Fruit fly (Drosophila melanogaster) whole organism, embryonic: ENCODE data around the gene Trf4-1.
A peak's percentile ranks its signal among the peaks of the same experiment; 100 is the strongest.

Source experiments
- Atf3 ChIP-seq: fragments of 200-800 bp; sonication (Bioruptor generic); optimal IDR thresholded peaks from 3 replicates; lab custom pipeline; 2016; ENCODE audit warnings: missing biosample characterization, missing genetic modification characterization
- Atf6 ChIP-seq: fragments of 200-800 bp; sonication (Bioruptor generic); IDR thresholded peaks from 2 replicates; pipeline ENCODE4 v1.3.6; 2022; ENCODE audit warnings: missing biosample characterization, missing genetic modification characterization
- CG10462 ChIP-seq: fragments of 200-800 bp; sonication (Bioruptor generic); optimal IDR thresholded peaks from 2 replicates; lab custom pipeline; 2016; ENCODE audit warnings: missing biosample characterization, missing genetic modification characterization
- CG11085 ChIP-seq: fragments of 200-800 bp; sonication (Bioruptor generic); IDR thresholded peaks from 2 replicates; pipeline ENCODE4 v1.3.6; 2022; ENCODE audit warnings: missing biosample characterization, missing genetic modification characterization
- CG11398 ChIP-seq: fragments of 200-800 bp; sonication (Bioruptor generic); optimal IDR thresholded peaks from 2 replicates; lab custom pipeline; 2016; ENCODE audit warnings: missing biosample characterization, missing genetic modification characterization
- CG11560 ChIP-seq: fragments of 200-800 bp; sonication (Bioruptor generic); IDR thresholded peaks from 3 replicates; pipeline ENCODE4 v1.3.6; 2022; ENCODE audit warnings: missing biosample characterization, missing genetic modification characterization
- CG13424 ChIP-seq: fragments of 200-800 bp; sonication (Bioruptor generic); optimal IDR thresholded peaks from 2 replicates; lab custom pipeline; 2019; ENCODE audit warnings: missing biosample characterization, mild to moderate bottlenecking, missing genetic modification characterization, moderate library complexity
- CG15269 ChIP-seq: fragments of 200-800 bp; sonication (Bioruptor generic); optimal IDR thresholded peaks from 2 replicates; lab custom pipeline; 2018; ENCODE audit warnings: missing biosample characterization, mild to moderate bottlenecking, missing genetic modification characterization, moderate library complexity
- CG15514 ChIP-seq: fragments of 200-800 bp; sonication (Bioruptor generic); optimal IDR thresholded peaks from 3 replicates; lab custom pipeline; 2017; ENCODE audit warnings: missing biosample characterization, missing genetic modification characterization, mild to moderate bottlenecking, moderate library complexity, missing genetic modification reagents
- CG15696 ChIP-seq: fragments of 200-800 bp; sonication (Bioruptor generic); optimal IDR thresholded peaks from 2 replicates; lab custom pipeline; 2019; ENCODE audit warnings: missing biosample characterization, mild to moderate bottlenecking, missing genetic modification characterization, moderate library complexity
- CG2116 ChIP-seq: fragments of 200-800 bp; sonication (Bioruptor generic); optimal IDR thresholded peaks from 3 replicates; lab custom pipeline; 2018; ENCODE audit warnings: missing biosample characterization, mild to moderate bottlenecking, missing genetic modification characterization
- CG3163 ChIP-seq: fragments of 200-800 bp; sonication (Bioruptor generic); optimal IDR thresholded peaks from 3 replicates; lab custom pipeline; 2016; ENCODE audit warnings: missing biosample characterization, missing genetic modification characterization
- CG32767 ChIP-seq: fragments of 200-800 bp; sonication (Bioruptor generic); IDR thresholded peaks from 2 replicates; pipeline ENCODE4 v1.3.6; 2022; ENCODE audit warnings: missing biosample characterization, missing genetic modification characterization
- CG4617 ChIP-seq: fragments of 200-800 bp; sonication (Bioruptor generic); optimal IDR thresholded peaks from 3 replicates; lab custom pipeline; 2016; ENCODE audit warnings: missing biosample characterization, missing genetic modification characterization, borderline replicate concordance
- CG5180 ChIP-seq: fragments of 200-800 bp; sonication (Bioruptor generic); optimal IDR thresholded peaks from 3 replicates; lab custom pipeline; 2017; ENCODE audit warnings: missing biosample characterization, missing genetic modification characterization, mild to moderate bottlenecking, moderate library complexity, missing genetic modification reagents
- CG6272 ChIP-seq: fragments of 200-800 bp; sonication (Bioruptor generic); IDR thresholded peaks from 2 replicates; pipeline ENCODE4 v1.3.6; 2022; ENCODE audit warnings: missing biosample characterization, missing genetic modification characterization
- CG6791 ChIP-seq: fragments of 200-800 bp; sonication (Bioruptor generic); IDR thresholded peaks from 3 replicates; pipeline ENCODE4 v1.3.6; 2022; ENCODE audit warnings: missing biosample characterization, missing genetic modification characterization; ENCODE audit not compliant: partially characterized antibody
- CG8290 ChIP-seq, 3 experiments: fragments of 200-800 bp; sonication (Bioruptor generic); optimal IDR thresholded peaks; 2 replicates each; lab custom pipeline; 2016 to 2019; ENCODE audit warnings: missing biosample characterization in 3 of 3, missing genetic modification characterization in 3 of 3, mild to moderate bottlenecking in 2 of 3, moderate library complexity in 1 of 3
- CG8478 ChIP-seq: fragments of >200 bp; optimal IDR thresholded peaks from 2 replicates; lab custom pipeline; 2018
- CG9876 ChIP-seq: fragments of 200-800 bp; sonication (Bioruptor generic); optimal IDR thresholded peaks from 2 replicates; lab custom pipeline; 2016; ENCODE audit warnings: missing biosample characterization, missing genetic modification characterization
- Dip3 ChIP-seq: fragments of 200-800 bp; sonication (Bioruptor generic); optimal IDR thresholded peaks from 3 replicates; lab custom pipeline; 2016; ENCODE audit warnings: missing biosample characterization, missing genetic modification characterization
- Eip74EF ChIP-seq, 2 experiments: fragments of 200-800 bp in 1 of 2; fragments of >200 bp in 1 of 2; sonication (Bioruptor generic) in 1 of 2; optimal IDR thresholded peaks; 2 replicates each; lab custom pipeline; 2017 to 2019; ENCODE audit warnings: missing biosample characterization in 2 of 2, missing genetic modification characterization in 2 of 2, mild to moderate bottlenecking in 1 of 2, moderate library complexity in 1 of 2
- Fer2 ChIP-seq: fragments of 200-800 bp; sonication (Bioruptor generic); optimal IDR thresholded peaks from 2 replicates; lab custom pipeline; 2018; ENCODE audit warnings: missing biosample characterization, mild to moderate bottlenecking, missing genetic modification characterization, moderate library complexity
- H2.0 ChIP-seq: fragments of 200-800 bp; sonication (Bioruptor generic); IDR thresholded peaks from 2 replicates; pipeline ENCODE4 v1.3.6; 2022; ENCODE audit warnings: missing biosample characterization, missing genetic modification characterization
- HmgD ChIP-seq: fragments of 200-800 bp; sonication (Bioruptor generic); optimal IDR thresholded peaks from 3 replicates; lab custom pipeline; 2016; ENCODE audit warnings: missing biosample characterization, missing genetic modification characterization
- Hr3 ChIP-seq: fragments of 200-800 bp; sonication (Bioruptor generic); optimal IDR thresholded peaks from 3 replicates; lab custom pipeline; 2016; ENCODE audit warnings: missing biosample characterization, missing genetic modification characterization
- Hr39 ChIP-seq: fragments of >200 bp; optimal IDR thresholded peaks from 2 replicates; lab custom pipeline; 2017
- Med ChIP-seq: fragments of 200-800 bp; sonication (Bioruptor generic); peaks from one replicate; lab custom pipeline; 2016; ENCODE audit warnings: missing biosample characterization, missing genetic modification characterization, mild to moderate bottlenecking, inconsistent platforms, moderate library complexity
- Myb ChIP-seq: fragments of 200-800 bp; sonication (Bioruptor generic); optimal IDR thresholded peaks from 2 replicates; lab custom pipeline; 2016; ENCODE audit warnings: missing biosample characterization, missing genetic modification characterization
- Optix ChIP-seq: fragments of 200-800 bp; sonication (Bioruptor generic); IDR thresholded peaks from 3 replicates; pipeline ENCODE4 v1.3.6; 2022; ENCODE audit warnings: missing biosample characterization, missing genetic modification characterization
- Sin3A ChIP-seq: fragments of >200 bp; optimal IDR thresholded peaks from 2 replicates; lab custom pipeline; 2018
- bbx ChIP-seq: fragments of 200-800 bp; sonication (Bioruptor generic); IDR thresholded peaks from 2 replicates; pipeline ENCODE4 v1.3.6; 2022; ENCODE audit warnings: missing biosample characterization, missing genetic modification characterization; ENCODE audit not compliant: partially characterized antibody
- ci ChIP-seq: fragments of 200-800 bp; sonication (Bioruptor generic); IDR thresholded peaks from 3 replicates; pipeline ENCODE4 v1.3.6; 2022; ENCODE audit warnings: missing biosample characterization, missing genetic modification characterization
- dmrt99B ChIP-seq: fragments of 200-800 bp; sonication (Bioruptor generic); optimal IDR thresholded peaks from 2 replicates; lab custom pipeline; 2018; ENCODE audit warnings: missing biosample characterization, mild to moderate bottlenecking, missing genetic modification characterization, moderate library complexity
- exex ChIP-seq: fragments of 200-800 bp; sonication (Bioruptor generic); optimal IDR thresholded peaks from 4 replicates; lab custom pipeline; 2018; ENCODE audit warnings: missing biosample characterization, mild to moderate bottlenecking, missing genetic modification characterization, moderate library complexity
- grn ChIP-seq: fragments of 200-800 bp; sonication (Bioruptor generic); optimal IDR thresholded peaks from 3 replicates; lab custom pipeline; 2017; ENCODE audit warnings: missing biosample characterization, missing genetic modification characterization
- hth ChIP-seq: fragments of >200 bp; optimal IDR thresholded peaks from 2 replicates; lab custom pipeline; 2017; ENCODE audit warnings: inconsistent platforms
- jing ChIP-seq: fragments of 200-800 bp; sonication (Bioruptor generic); optimal IDR thresholded peaks from 2 replicates; lab custom pipeline; 2018; ENCODE audit warnings: missing biosample characterization, mild to moderate bottlenecking, missing genetic modification characterization
- kay ChIP-seq: fragments of 200-800 bp; sonication (Bioruptor generic); optimal IDR thresholded peaks from 2 replicates; lab custom pipeline; 2016; ENCODE audit warnings: missing biosample characterization, missing genetic modification characterization
- lilli ChIP-seq: fragments of 200-800 bp; sonication (Bioruptor generic); optimal IDR thresholded peaks from 3 replicates; lab custom pipeline; 2016; ENCODE audit warnings: missing biosample characterization, missing genetic modification characterization
- pum ChIP-seq: fragments of 200-800 bp; sonication (Bioruptor generic); optimal IDR thresholded peaks from 2 replicates; lab custom pipeline; 2016; ENCODE audit warnings: missing biosample characterization, missing genetic modification characterization
- rib ChIP-seq: fragments of 200-800 bp; sonication (Bioruptor generic); IDR thresholded peaks from 2 replicates; pipeline ENCODE4 v1.3.6; 2022; ENCODE audit warnings: missing biosample characterization, missing genetic modification characterization
- ro ChIP-seq: fragments of 200-800 bp; sonication (Bioruptor generic); IDR thresholded peaks from 2 replicates; pipeline ENCODE4 v1.3.6; 2022; ENCODE audit warnings: missing biosample characterization, missing genetic modification characterization
- slbo ChIP-seq: fragments of 200-800 bp; sonication (Bioruptor generic); IDR thresholded peaks from 2 replicates; pipeline ENCODE4 v1.3.6; 2022; ENCODE audit warnings: missing biosample characterization, missing genetic modification characterization
- sna ChIP-seq: fragments of 200-800 bp; sonication (Bioruptor generic); IDR thresholded peaks from 2 replicates; pipeline ENCODE4 v1.3.6; 2022; ENCODE audit warnings: missing biosample characterization, missing genetic modification characterization; ENCODE audit not compliant: partially characterized antibody
- sob ChIP-seq: fragments of 200-800 bp; sonication (Bioruptor generic); IDR thresholded peaks from 2 replicates; pipeline ENCODE4 v1.3.6; 2022; ENCODE audit warnings: missing biosample characterization, missing genetic modification characterization
- stwl ChIP-seq: fragments of 200-800 bp; sonication (Bioruptor generic); optimal IDR thresholded peaks from 3 replicates; lab custom pipeline; 2018; ENCODE audit warnings: missing biosample characterization, mild to moderate bottlenecking, missing genetic modification characterization, moderate library complexity
- trh ChIP-seq: fragments of 200-800 bp; sonication (Bioruptor generic); optimal IDR thresholded peaks from 2 replicates; lab custom pipeline; 2016; ENCODE audit warnings: missing biosample characterization, missing genetic modification characterization
- usp ChIP-seq: fragments of >200 bp; optimal IDR thresholded peaks from 2 replicates; lab custom pipeline; 2017; ENCODE audit warnings: missing biosample characterization, missing genetic modification characterization
- zfh1 ChIP-seq: fragments of 200-800 bp; sonication (Bioruptor generic); IDR thresholded peaks from 3 replicates; pipeline ENCODE4 v1.3.6; 2022; ENCODE audit warnings: missing biosample characterization, missing genetic modification characterization

Gene Trf4-1

dm6 chrX:8560087-8560999, at the start of gene Trf4-1, which contains the start of gene CG12112 (continued):
- no peak for TF ChIP-seq CG5180 (GFP tag; lab: Kevin White, UChicago)
- TF ChIP-seq CG8478: peak; percentile 73
- peak; percentile 63 for TF ChIP-seq sna (GFP tag; lab: Robert Waterston, UW)
- no peak for TF ChIP-seq CG32767 (GFP tag; lab: Robert Waterston, UW)
- TF ChIP-seq Hr39 (lab: Kevin White, UChicago): no peak
- TF ChIP-seq CG15696: peak; percentile 7
- peak; percentile 15 for TF ChIP-seq exex (tag; lab: Kevin White, UChicago)
- peak; percentile 34 for TF ChIP-seq CG13424 (tag; lab: Kevin White, UChicago)
- no peak for TF ChIP-seq usp (GFP tag; lab: Kevin White, UChicago)
- no peak for TF ChIP-seq pum (GFP tag; lab: Kevin White, UChicago)
- TF ChIP-seq Fer2 (tag; lab: Kevin White, UChicago): no peak
- no peak for TF ChIP-seq jing (GFP tag; lab: Kevin White, UChicago)
- peak; percentile 61 for TF ChIP-seq kay
- no peak for TF ChIP-seq sob
- TF ChIP-seq Atf3 (GFP tag; lab: Kevin White, UChicago): no peak
- TF ChIP-seq rib (GFP tag; lab: Robert Waterston, UW): 0 out of 2 replicates have a peak, but pooled peaks have one; percentile 30
- peak; percentile 8 for TF ChIP-seq grn (GFP tag; lab: Kevin White, UChicago)
- TF ChIP-seq H2.0: no peak
- no peak for TF ChIP-seq Hr3
- TF ChIP-seq bbx (GFP tag; lab: Robert Waterston, UW): peak; percentile 71
- TF ChIP-seq HmgD (GFP tag; lab: Kevin White, UChicago): peak; percentile 48
- 0 out of 2 replicates have a peak, but pooled peaks have one; percentile 38 for TF ChIP-seq slbo (GFP tag; lab: Robert Waterston, UW)
- TF ChIP-seq trh: no peak
- TF ChIP-seq Myb (GFP tag; lab: Kevin White, UChicago): peak; percentile 88
- peak; percentile 86 for TF ChIP-seq Sin3A
- no peak for TF ChIP-seq hth
- TF ChIP-seq ro (GFP tag; lab: Robert Waterston, UW): no peak
- no peak for TF ChIP-seq Optix (GFP tag; lab: Robert Waterston, UW)
- TF ChIP-seq Atf6 (GFP tag; lab: Robert Waterston, UW): no peak
- peak; percentile 77 for TF ChIP-seq Med (GFP tag; lab: Kevin White, UChicago)
- no peak for TF ChIP-seq CG15269
- TF ChIP-seq Dip3 (GFP tag; lab: Kevin White, UChicago): no peak
- 0 out of 3 replicates have a peak, but pooled peaks have one; percentile 34 for TF ChIP-seq zfh1
- peak; percentile 31 for TF ChIP-seq lilli (GFP tag; lab: Kevin White, UChicago)
- peak; percentile 83 for TF ChIP-seq CG2116
- no peak for TF ChIP-seq CG9876 (GFP tag; lab: Kevin White, UChicago)
- TF ChIP-seq CG15514 (GFP tag; lab: Kevin White, UChicago): peak; percentile 99
- no peak for TF ChIP-seq CG11085 (GFP tag; lab: Robert Waterston, UW)
- TF ChIP-seq CG6791 (GFP tag; lab: Robert Waterston, UW): peak; percentile 80
- no peak for TF ChIP-seq dmrt99B (tag; lab: Kevin White, UChicago)
- no peak for TF ChIP-seq CG6272 (GFP tag; lab: Robert Waterston, UW)
- TF ChIP-seq CG10462 (GFP tag; lab: Kevin White, UChicago): no peak
- TF ChIP-seq CG11560 (tag; lab: Robert Waterston, UW): peak; percentile 48; the same call in 2 of the 3 replicates
- no peak for TF ChIP-seq CG11398
- peak; percentile 50 for TF ChIP-seq CG4617 (GFP tag; lab: Kevin White, UChicago)
- no peak for TF ChIP-seq CG8290 (GFP tag; optimal IDR thresholded peaks at IDR 0.05; lab: Kevin White, UChicago)
- peak in 1 of 2 experiments; percentile 38 for TF ChIP-seq CG8290 (tag; optimal IDR thresholded peaks at IDR 0.05; lab: Kevin White, UChicago)
- no peak for TF ChIP-seq CG3163 (GFP tag; lab: Kevin White, UChicago)
- TF ChIP-seq Eip74EF (GFP tag; optimal IDR thresholded peaks at IDR 0.05; lab: Kevin White, UChicago): no peak
- no peak for TF ChIP-seq ci
- TF ChIP-seq stwl (tag; lab: Kevin White, UChicago): peak; percentile 29
